Worm (Caenorhabditis elegans) whole organism, L4/young adult: ENCODE data around the gene F56D6.13.

Experiments used
- W03F9.2 ChIP-seq: fragments of 150-350 bp; optimal IDR thresholded peaks from 2 replicates; lab custom pipeline; 2014; ENCODE audit warnings: missing biosample characterization, missing genetic modification characterization
- dao-5 ChIP-seq: sonication (generic microtip); optimal IDR thresholded peaks from 2 replicates; lab custom pipeline; 2016; ENCODE audit warnings: missing genotype, missing genetic modification characterization, moderate library complexity, missing compliant biosample characterization
- him-1 ChIP-seq: sonication (generic microtip); optimal IDR thresholded peaks from 2 replicates; lab custom pipeline; 2016; ENCODE audit warnings: missing genotype, missing genetic modification reagents, missing genetic modification characterization, missing compliant biosample characterization

- no peak for TF ChIP-seq him-1 (tag; lab: Kevin White, UChicago)
- TF ChIP-seq dao-5 (tag; lab: Kevin White, UChicago): no peak
- no peak for TF ChIP-seq W03F9.2 (tag; lab: Kevin White, UChicago)
Measured at ce11 chrIV:3874417-3874816, 34.8 kb upstream of the F56D6.13 start.
